Fruit fly (Drosophila melanogaster) S2 (cell line): ENCODE measurements around the gene CG16713.

Experiments
- CG8478 ChIP-seq: fragments of >200 bp; optimal IDR thresholded peaks from 2 replicates; lab custom pipeline; 2018
- CTCF ChIP-seq, 2 experiments: fragments of >200 bp; optimal IDR thresholded peaks; 2 replicates each; lab custom pipeline; 2018

dm6 chr2L:3669034-3669433 is 26.2 kb downstream of the CG16713 start, which contains the start of gene Sfp24Bd:
- no peak for TF ChIP-seq CG8478
- TF ChIP-seq CTCF (optimal IDR thresholded peaks at IDR 0.05; lab: Kevin White, UChicago), result no peak
